Worm (Caenorhabditis elegans): Measurements from ENCODE around the gene F23A7.3.

F23A7.3 gene

DNA sequence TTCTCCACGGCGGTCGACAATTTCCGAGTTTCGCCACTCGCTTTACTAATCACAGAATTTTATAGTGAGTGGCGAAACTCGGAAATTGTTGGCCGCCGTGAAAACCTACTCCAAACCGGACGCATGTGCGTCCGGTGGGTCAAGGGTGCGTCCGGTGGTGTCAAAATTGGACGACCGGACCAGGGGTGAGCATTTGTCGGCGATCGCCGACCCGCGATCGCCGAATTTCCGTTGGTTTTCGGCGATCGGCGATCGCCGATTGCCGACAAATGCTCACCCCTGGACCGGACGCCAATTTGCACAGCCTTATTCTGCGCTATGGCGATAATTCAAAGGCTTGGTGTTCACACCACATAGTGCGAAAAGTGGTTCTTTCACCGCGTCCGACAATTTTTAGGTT, 15.5 kb upstream of the F23A7.3 start:
- TF ChIP-seq madf-10 (tag; optimal IDR thresholded peaks at IDR 0.05) (no peak), pbrm-1 (GFP tag; IDR thresholded peaks at IDR 0.05) (no peak), madf-8 (GFP tag; conservative IDR thresholded peaks at IDR 0.05) (no peak), lsl-1 (GFP tag; optimal IDR thresholded peaks at IDR 0.05) (no peak), lin-40 (tag; optimal IDR thresholded peaks at IDR 0.05) (no peak), zfh-2 (GFP tag; conservative IDR thresholded peaks at IDR 0.05) (peak; percentile 68), K11D2.4 (GFP tag; IDR thresholded peaks at IDR 0.05) (no peak), rpc-1 (optimal IDR thresholded peaks at IDR 0.05) (no peak), rpc-1 (tag; optimal IDR thresholded peaks at IDR 0.05) (no peak), rec-8 (tag; optimal IDR thresholded peaks at IDR 0.05) (no peak), attf-5 (GFP tag; optimal IDR thresholded peaks at IDR 0.05) (no peak), akir-1 (GFP tag; optimal IDR thresholded peaks at IDR 0.05) (no peak), Y56A3A.18 (GFP tag; IDR thresholded peaks at IDR 0.05) (no peak), lag-1 (GFP tag; IDR thresholded peaks at IDR 0.05) (no peak), hmg-20 (GFP tag; IDR thresholded peaks at IDR 0.05) (no peak), snpc-4 (GFP tag; optimal IDR thresholded peaks at IDR 0.05) (no peak), snpc-4 (tag; optimal IDR thresholded peaks at IDR 0.05) (peak in 1 of 4 experiments; percentile 27), egrh-3 (GFP tag; IDR thresholded peaks at IDR 0.05) (peak; percentile 39; the same call in 1 of the 2 replicates), Y95B8A.8 (GFP tag; IDR thresholded peaks at IDR 0.05) (no peak), sptf-2 (GFP tag; optimal IDR thresholded peaks at IDR 0.05) (no peak), B0261.1 (tag; optimal IDR thresholded peaks at IDR 0.05) (no peak), repo-1 (tag; optimal IDR thresholded peaks at IDR 0.05) (no peak), rcor-1 (GFP tag; IDR thresholded peaks at IDR 0.05) (no peak)

DNA sequence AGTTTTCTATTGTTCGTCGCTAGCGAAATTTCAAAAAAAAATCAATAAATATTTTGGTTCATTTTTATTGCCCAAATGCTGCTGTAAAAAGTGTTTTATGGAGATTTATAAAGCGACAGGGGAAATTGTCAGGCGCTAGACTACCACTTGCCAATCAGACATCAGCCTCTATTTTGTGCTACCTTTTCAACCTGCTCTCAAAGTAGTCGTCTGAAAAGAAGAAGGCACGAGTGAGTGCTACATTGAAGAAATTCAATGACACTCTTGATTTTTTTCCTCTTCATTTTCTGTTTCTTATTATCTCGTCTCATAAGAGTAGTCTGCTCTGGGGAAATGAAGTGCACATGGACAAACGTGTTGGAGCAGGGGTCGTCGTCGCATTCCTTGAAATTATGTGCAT, 13.9 kb upstream of the F23A7.3 start:
- no peak for TF ChIP-seq F57C9.4 (tag; optimal IDR thresholded peaks at IDR 0.05)
- peak; percentile 50 for TF ChIP-seq K12H6.12 (tag; optimal IDR thresholded peaks at IDR 0.05)
- TF ChIP-seq attf-3 (GFP tag; conservative IDR thresholded peaks at IDR 0.05): no peak
- TF ChIP-seq lag-1 (GFP tag; IDR thresholded peaks at IDR 0.05): no peak
- TF ChIP-seq dox-1 (GFP tag; IDR thresholded peaks at IDR 0.05): peak; percentile 88
- TF ChIP-seq mes-4 (tag; optimal IDR thresholded peaks at IDR 0.05): no peak
- TF ChIP-seq atf-7 (tag; optimal IDR thresholded peaks at IDR 0.05): peak; percentile 42
- TF ChIP-seq C17E4.6 (GFP tag; IDR thresholded peaks at IDR 0.05): no peak
- TF ChIP-seq nhr-179 (tag; optimal IDR thresholded peaks at IDR 0.05): no peak
- TF ChIP-seq nhr-80 (tag; optimal IDR thresholded peaks at IDR 0.05): peak; percentile 80
- TF ChIP-seq K11D2.4 (GFP tag; IDR thresholded peaks at IDR 0.05): peak; percentile 72
- no peak for TF ChIP-seq cebp-2 (GFP tag; IDR thresholded peaks at IDR 0.05)
- no peak for TF ChIP-seq akir-1 (GFP tag; optimal IDR thresholded peaks at IDR 0.05)
- TF ChIP-seq egl-44 (GFP tag; IDR thresholded peaks at IDR 0.05): no peak
- no peak for TF ChIP-seq hmg-20 (GFP tag; IDR thresholded peaks at IDR 0.05)
- TF ChIP-seq F55B11.4 (tag; optimal IDR thresholded peaks at IDR 0.05; ENCODE audit: borderline replicate concordance, insufficient read depth): no peak
- TF ChIP-seq lsl-1 (GFP tag; optimal IDR thresholded peaks at IDR 0.05): no peak
- no peak for TF ChIP-seq mel-28 (tag; optimal IDR thresholded peaks at IDR 0.05; ENCODE audit: borderline replicate concordance)
- TF ChIP-seq die-1 (tag; optimal IDR thresholded peaks at IDR 0.05): no peak
- TF ChIP-seq rpc-1 (optimal IDR thresholded peaks at IDR 0.05): no peak
- TF ChIP-seq rpc-1 (tag; optimal IDR thresholded peaks at IDR 0.05): no peak
- no peak for TF ChIP-seq Y53G8AR.9 (GFP tag; conservative IDR thresholded peaks at IDR 0.05)
- no peak for TF ChIP-seq attf-6 (GFP tag; IDR thresholded peaks at IDR 0.05)
- no peak for TF ChIP-seq zim-3 (tag; optimal IDR thresholded peaks at IDR 0.05)
- no peak for TF ChIP-seq T26A5.8 (tag; optimal IDR thresholded peaks at IDR 0.05)
- TF ChIP-seq pbrm-1 (GFP tag; IDR thresholded peaks at IDR 0.05): no peak
- peak; percentile 23 for TF ChIP-seq tlf-1 (GFP tag; optimal IDR thresholded peaks at IDR 0.05)
- TF ChIP-seq ztf-25 (GFP tag; IDR thresholded peaks at IDR 0.05): no peak
- no peak for TF ChIP-seq mxl-1 (tag; optimal IDR thresholded peaks at IDR 0.05)
- peak; percentile 93 for TF ChIP-seq gei-17 (GFP tag; optimal IDR thresholded peaks at IDR 0.05)
- TF ChIP-seq unc-130 (GFP tag; optimal IDR thresholded peaks at IDR 0.05): no peak
- no peak for TF ChIP-seq madf-3 (GFP tag; IDR thresholded peaks at IDR 0.05)
- TF ChIP-seq Y56A3A.18 (GFP tag; IDR thresholded peaks at IDR 0.05): no peak
- no peak for TF ChIP-seq chd-7 (tag; optimal IDR thresholded peaks at IDR 0.05)
- TF ChIP-seq hrde-1 (tag; optimal IDR thresholded peaks at IDR 0.05; ENCODE audit: borderline replicate concordance): no peak
